Fruit fly (Drosophila melanogaster): ENCODE measurements around the gene CG11151.

CG11151 gene

DNA sequence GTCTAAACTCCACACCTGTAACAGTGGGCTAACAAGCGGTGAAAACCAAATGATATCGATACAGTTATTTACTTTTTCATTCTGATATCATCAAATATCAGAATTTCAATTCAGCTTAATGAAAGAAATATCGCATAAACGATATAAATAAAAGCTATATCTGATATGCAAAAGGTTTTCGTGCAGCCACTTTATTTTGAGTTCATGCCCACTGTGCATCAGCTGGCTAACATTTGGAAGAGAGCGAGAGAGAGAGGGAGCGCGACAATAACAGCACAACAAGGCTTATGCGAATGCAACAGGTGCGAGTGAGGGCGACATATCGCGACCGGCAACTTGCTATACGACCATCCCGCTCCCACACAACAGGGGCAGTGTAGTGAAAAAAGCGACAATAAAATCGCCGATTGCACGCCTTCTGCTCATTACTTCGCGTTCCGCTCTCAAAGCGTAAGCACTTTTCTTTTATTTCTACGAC lies at the start of gene CG11151 (continued):
- peak; percentile 95 for TF ChIP-seq CG14014 (GFP tag; IDR thresholded peaks at IDR 0.05)
- TF ChIP-seq Mes4 (GFP tag; optimal IDR thresholded peaks at IDR 0.05), result peak; percentile 95
- TF ChIP-seq CG8924 (tag; optimal IDR thresholded peaks at IDR 0.05), result peak; percentile 98
- TF ChIP-seq CG1233 (GFP tag; optimal IDR thresholded peaks at IDR 0.05), result peak; percentile 96
- TF ChIP-seq Side (GFP tag; optimal IDR thresholded peaks at IDR 0.05), result peak; percentile 96
- TF ChIP-seq sr (GFP tag; IDR thresholded peaks at IDR 0.05), result peak; percentile 61; the same call in 1 of the 3 replicates
- TF ChIP-seq CG14667 (GFP tag; IDR thresholded peaks at IDR 0.05), result peak; percentile 91
- TF ChIP-seq Hr39 (optimal IDR thresholded peaks at IDR 0.05), result no peak
- peak; percentile 95 for TF ChIP-seq CG2889 (GFP tag; IDR thresholded peaks at IDR 0.05)
- peak; percentile 97 for TF ChIP-seq HLH54F (GFP tag; optimal IDR thresholded peaks at IDR 0.05)
- peak; percentile 94 for TF ChIP-seq CG30431 (GFP tag; optimal IDR thresholded peaks at IDR 0.05)
- TF ChIP-seq CG18764 (GFP tag; optimal IDR thresholded peaks at IDR 0.05), result peak; percentile 94
- TF ChIP-seq chif (GFP tag; optimal IDR thresholded peaks at IDR 0.05), result peak; percentile 96 to 98
- TF ChIP-seq ewg (GFP tag; optimal IDR thresholded peaks at IDR 0.05), result peak; percentile 94
- TF ChIP-seq pnt (GFP tag; optimal IDR thresholded peaks at IDR 0.05), result peak; percentile 96
- TF ChIP-seq CG7745 (tag; optimal IDR thresholded peaks at IDR 0.05), result peak; percentile 46
- peak; percentile 76 for TF ChIP-seq CkIIα-i1 (GFP tag; IDR thresholded peaks at IDR 0.05)
- TF ChIP-seq emc (GFP tag; optimal IDR thresholded peaks at IDR 0.05), result peak; percentile 88
- peak; percentile 94 for TF ChIP-seq trem (tag; optimal IDR thresholded peaks at IDR 0.05)
- TF ChIP-seq CG34224 (GFP tag; IDR thresholded peaks at IDR 0.05; ENCODE audit: partially characterized antibody), result peak; percentile 66; the same call in 2 of the 3 replicates
- TF ChIP-seq mld (GFP tag; IDR thresholded peaks at IDR 0.05; ENCODE audit: partially characterized antibody), result 0 out of 3 replicates have a peak, but pooled peaks have one; percentile 38
- peak; percentile 97 for TF ChIP-seq Xrp1 (GFP tag; IDR thresholded peaks at IDR 0.05)
- TF ChIP-seq CG1832 (GFP tag; optimal IDR thresholded peaks at IDR 0.05), result peak; percentile 96
- TF ChIP-seq br (optimal IDR thresholded peaks at IDR 0.05), result no peak
- peak; percentile 95 for TF ChIP-seq CG32767 (GFP tag; IDR thresholded peaks at IDR 0.05)
- peak; percentile 21 for TF ChIP-seq gfzf (GFP tag; optimal IDR thresholded peaks at IDR 0.05)
- TF ChIP-seq CG8765 (GFP tag; IDR thresholded peaks at IDR 0.05), result peak; percentile 88
- TF ChIP-seq eve (GFP tag; optimal IDR thresholded peaks at IDR 0.05), result peak in 1 of 2 experiments; percentile 35
- TF ChIP-seq repo (GFP tag; optimal IDR thresholded peaks at IDR 0.05), result peak; percentile 95
- peak; percentile 61; the same call in 2 of the 3 replicates for TF ChIP-seq CG16813 (GFP tag; IDR thresholded peaks at IDR 0.05; ENCODE audit: partially characterized antibody)
- peak; percentile 90 for TF ChIP-seq cato (GFP tag; optimal IDR thresholded peaks at IDR 0.05; ENCODE audit: borderline replicate concordance)
- TF ChIP-seq her (GFP tag; optimal IDR thresholded peaks at IDR 0.05), result peak; percentile 95
- TF ChIP-seq CG15696 (tag; optimal IDR thresholded peaks at IDR 0.05), result peak; percentile 94
- peak; percentile 95 for TF ChIP-seq CG18619 (GFP tag; optimal IDR thresholded peaks at IDR 0.05)
- no peak for TF ChIP-seq pan (optimal IDR thresholded peaks at IDR 0.05)
- peak in 1 of 2 experiments; percentile 97 for TF ChIP-seq pan (GFP tag; optimal IDR thresholded peaks at IDR 0.05 in 1 of 2, IDR thresholded peaks at IDR 0.05 in 1 of 2)
- TF ChIP-seq en (GFP tag; optimal IDR thresholded peaks at IDR 0.05), result peak; percentile 95
- TF ChIP-seq p53 (GFP tag; optimal IDR thresholded peaks at IDR 0.05), result peak; percentile 93
- TF ChIP-seq pita (GFP tag; optimal IDR thresholded peaks at IDR 0.05), result no peak
- peak; percentile 86 for TF ChIP-seq CG31365 (tag; optimal IDR thresholded peaks at IDR 0.05)
- TF ChIP-seq Meics (GFP tag; optimal IDR thresholded peaks at IDR 0.05), result peak; percentile 97
- TF ChIP-seq Sox100B (GFP tag; optimal IDR thresholded peaks at IDR 0.05), result peak; percentile 94
- TF ChIP-seq Ets97D (GFP tag; optimal IDR thresholded peaks at IDR 0.05), result peak; percentile 86
- peak; percentile 86 for TF ChIP-seq CG4617 (GFP tag; optimal IDR thresholded peaks at IDR 0.05; ENCODE audit: borderline replicate concordance)
- peak; percentile 70 for TF ChIP-seq Sry-δ (GFP tag; optimal IDR thresholded peaks at IDR 0.05)
- peak; percentile 96 for TF ChIP-seq CG8944 (GFP tag; optimal IDR thresholded peaks at IDR 0.05)
- TF ChIP-seq Opbp (GFP tag; IDR thresholded peaks at IDR 0.05; ENCODE audit: partially characterized antibody), result no peak
- peak; percentile 44; the same call in 1 of the 2 replicates for TF ChIP-seq crol (GFP tag; IDR thresholded peaks at IDR 0.05)
- TF ChIP-seq CG6254 (GFP tag; optimal IDR thresholded peaks at IDR 0.05), result peak; percentile 92
- TF ChIP-seq CG5953 (GFP tag; IDR thresholded peaks at IDR 0.05), result peak; percentile 93
- peak; percentile 96 for TF ChIP-seq CG9817 (tag; optimal IDR thresholded peaks at IDR 0.05)
